Fruit fly (Drosophila melanogaster): ENCODE results near the gene mura.

dm6 chr3R:9529913-9530312 is 21.7 kb downstream of the mura start:
- TF ChIP-seq CG34406 (GFP tag; optimal IDR thresholded peaks at IDR 0.05) (no peak), CG6854 (GFP tag; optimal IDR thresholded peaks at IDR 0.05) (no peak), vri (GFP tag; optimal IDR thresholded peaks at IDR 0.05) (no peak), CG11902 (GFP tag; optimal IDR thresholded peaks at IDR 0.05) (no peak), fkh (GFP tag; optimal IDR thresholded peaks at IDR 0.05) (peak; percentile 74), CG3919 (GFP tag; optimal IDR thresholded peaks at IDR 0.05) (no peak), CG16779 (tag; optimal IDR thresholded peaks at IDR 0.05) (no peak), Sox14 (GFP tag; optimal IDR thresholded peaks at IDR 0.05) (no peak)
